Fruit fly (Drosophila melanogaster) whole organism, adult: ENCODE results near the gene Tango2.

Experiments
- CG11617 ChIP-seq: fragments of 200-800 bp; sonication (Bioruptor generic); optimal IDR thresholded peaks from 2 replicates; lab custom pipeline; 2017; ENCODE audit warnings: mild to moderate bottlenecking, missing biosample characterization, missing genetic modification reagents, missing genetic modification characterization
- CG12768 ChIP-seq: fragments of 200-800 bp; sonication (Bioruptor generic); optimal IDR thresholded peaks from 2 replicates; lab custom pipeline; 2017; ENCODE audit warnings: missing biosample characterization, missing genetic modification characterization, mild to moderate bottlenecking, moderate library complexity, missing genetic modification reagents
- CG14711 ChIP-seq: fragments of 200-800 bp; sonication (Bioruptor generic); optimal IDR thresholded peaks from 2 replicates; lab custom pipeline; 2018; ENCODE audit warnings: missing biosample characterization, mild to moderate bottlenecking, missing genetic modification characterization, moderate library complexity
- CG1620 ChIP-seq: fragments of 200-800 bp; sonication (Bioruptor generic); optimal IDR thresholded peaks from 2 replicates; lab custom pipeline; 2016; ENCODE audit warnings: missing biosample characterization, missing genetic modification characterization
- CG33017 ChIP-seq: fragments of 200-800 bp; sonication (Bioruptor generic); optimal IDR thresholded peaks from 2 replicates; lab custom pipeline; 2018; ENCODE audit warnings: missing biosample characterization, mild to moderate bottlenecking, missing genetic modification characterization, moderate library complexity
- CG5204 ChIP-seq: fragments of 200-800 bp; sonication (Bioruptor generic); optimal IDR thresholded peaks from 2 replicates; lab custom pipeline; 2016; ENCODE audit warnings: missing biosample characterization, missing genetic modification characterization
- CG7045 ChIP-seq: fragments of 200-800 bp; sonication (Bioruptor generic); optimal IDR thresholded peaks from 2 replicates; lab custom pipeline; 2017; ENCODE audit warnings: missing biosample characterization, mild to moderate bottlenecking, missing genetic modification characterization
- CG7101 ChIP-seq: fragments of 200-800 bp; sonication (Bioruptor generic); optimal IDR thresholded peaks from 2 replicates; lab custom pipeline; 2018; ENCODE audit warnings: missing biosample characterization, mild to moderate bottlenecking, missing genetic modification characterization, moderate library complexity
- Hr96 ChIP-seq: fragments of 200-800 bp; sonication (Bioruptor generic); optimal IDR thresholded peaks from 2 replicates; lab custom pipeline; 2016; ENCODE audit warnings: missing biosample characterization, missing genetic modification characterization
- bab1 ChIP-seq: fragments of 200-800 bp; sonication (Bioruptor generic); optimal IDR thresholded peaks from 3 replicates; lab custom pipeline; 2019; ENCODE audit warnings: missing biosample characterization, mild to moderate bottlenecking, missing genetic modification characterization, moderate library complexity
- cic ChIP-seq: fragments of 200-800 bp; sonication (Bioruptor generic); optimal IDR thresholded peaks from 2 replicates; lab custom pipeline; 2017; ENCODE audit warnings: missing biosample characterization, mild to moderate bottlenecking, missing genetic modification characterization, moderate library complexity
- cnc ChIP-seq, 2 experiments: fragments of >200 bp; optimal IDR thresholded peaks; 2 replicates each; lab custom pipeline; 2017
- kay ChIP-seq: fragments of 200-800 bp; sonication (Bioruptor generic); peaks from one replicate; lab custom pipeline; 2016; ENCODE audit warnings: missing biosample characterization, missing genetic modification characterization, borderline replicate concordance
- pad ChIP-seq: fragments of 200-800 bp; sonication (Bioruptor generic); optimal IDR thresholded peaks from 3 replicates; lab custom pipeline; 2017; ENCODE audit warnings: missing biosample characterization, missing genetic modification characterization, mild to moderate bottlenecking, moderate library complexity, missing genetic modification reagents

DNA sequence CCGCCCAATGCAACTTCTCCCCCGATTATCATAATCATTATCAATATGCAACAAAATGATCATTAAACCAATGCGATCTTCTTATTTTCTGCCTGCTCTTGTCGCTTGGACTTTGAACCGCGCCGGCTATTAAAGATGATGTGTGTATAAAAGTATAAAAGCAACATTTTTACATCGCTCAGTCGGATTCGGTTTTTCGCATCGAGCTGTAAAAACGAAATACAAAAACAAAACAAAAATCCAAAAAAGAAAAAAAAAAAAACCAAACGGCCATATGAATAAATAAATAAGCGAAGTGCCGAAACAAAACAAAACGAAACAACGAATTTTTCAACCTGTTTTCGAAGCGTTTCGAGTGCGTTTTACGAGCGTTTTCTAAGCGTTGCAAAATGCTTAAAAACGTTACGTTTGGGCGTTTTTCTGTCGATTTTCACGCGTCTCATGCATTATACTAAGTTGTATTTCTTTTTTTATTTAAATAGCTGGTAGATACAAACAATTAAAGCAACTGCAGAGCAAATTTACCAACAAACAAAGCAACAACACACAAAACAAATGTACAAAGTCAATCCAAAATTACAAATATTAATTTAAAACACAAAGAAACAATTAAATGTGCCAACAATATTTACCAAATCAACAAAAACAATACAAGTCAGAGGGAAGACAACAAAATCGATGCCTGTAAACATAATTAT lies 28.1 kb downstream of the Tango2 start:
- no peak for TF ChIP-seq cnc (optimal IDR thresholded peaks at IDR 0.05; lab: Kevin White, UChicago)
- TF ChIP-seq CG33017, result no peak
- no peak for TF ChIP-seq Hr96 (GFP tag; lab: Kevin White, UChicago)
- TF ChIP-seq kay (GFP tag; lab: Kevin White, UChicago), result peak; percentile 65
- no peak for TF ChIP-seq cic (GFP tag; lab: Kevin White, UChicago)
- TF ChIP-seq CG1620 (GFP tag; lab: Kevin White, UChicago), result no peak
- TF ChIP-seq bab1 (GFP tag; lab: Kevin White, UChicago), result no peak
- TF ChIP-seq CG14711 (tag; lab: Kevin White, UChicago), result no peak
- no peak for TF ChIP-seq CG11617 (GFP tag; lab: Kevin White, UChicago)
- TF ChIP-seq CG7045 (GFP tag; lab: Kevin White, UChicago), result no peak
- TF ChIP-seq CG5204 (GFP tag; lab: Kevin White, UChicago), result no peak
- TF ChIP-seq CG12768 (GFP tag; lab: Kevin White, UChicago), result no peak
- no peak for TF ChIP-seq pad
- peak; percentile 37 for TF ChIP-seq CG7101
